Worm (Caenorhabditis elegans): Measurements from ENCODE around the gene T14B4.19.

Gene T14B4.19

ce11 chrII:6698784-6699183 lies 13.9 kb downstream of the T14B4.19 start, which contains the start of gene C18H9.1:
Gene C18H9.1 (plus strand): TSS chrII:6699084.
- no peak for TF ChIP-seq sem-2 (GFP tag; optimal IDR thresholded peaks at IDR 0.05)
- no peak for TF ChIP-seq ham-2 (GFP tag; optimal IDR thresholded peaks at IDR 0.05)
- TF ChIP-seq blmp-1 (tag; optimal IDR thresholded peaks at IDR 0.05), result no peak
- no peak for TF ChIP-seq lin-32 (GFP tag; optimal IDR thresholded peaks at IDR 0.05)
- no peak for TF ChIP-seq mep-1 (tag; optimal IDR thresholded peaks at IDR 0.05)

ce11 chrII:6695388-6695787 lies 17.3 kb downstream of the T14B4.19 start, which contains the start of gene C18H9.5:
Gene C18H9.5 (minus strand): TSS chrII:6695566.
- TF ChIP-seq unc-62 (GFP tag; optimal IDR thresholded peaks at IDR 0.05) (no peak), unc-39 (tag; optimal IDR thresholded peaks at IDR 0.05) (no peak), ceh-83 (GFP tag; optimal IDR thresholded peaks at IDR 0.05) (no peak), bed-3 (GFP tag; optimal IDR thresholded peaks at IDR 0.05) (no peak), hlh-1 (tag; optimal IDR thresholded peaks at IDR 0.05) (no peak), mab-5 (tag; optimal IDR thresholded peaks at IDR 0.05) (no peak), nhr-76 (tag; optimal IDR thresholded peaks at IDR 0.05) (no peak), unc-120 (tag; optimal IDR thresholded peaks at IDR 0.05; ENCODE audit: poor library complexity, severe bottlenecking) (no peak), pha-4 (tag; optimal IDR thresholded peaks at IDR 0.05) (no peak), lin-13 (tag; optimal IDR thresholded peaks at IDR 0.05) (no peak), snpc-4 (tag; optimal IDR thresholded peaks at IDR 0.05) (no peak), elt-1 (tag; optimal IDR thresholded peaks at IDR 0.05; ENCODE audit: borderline replicate concordance, insufficient read depth) (no peak)

ce11 chrII:6689088-6689487 lies 23.6 kb downstream of the T14B4.19 start:
- no peak for TF ChIP-seq mab-5 (tag; optimal IDR thresholded peaks at IDR 0.05)
- no peak for TF ChIP-seq drap-1 (GFP tag; optimal IDR thresholded peaks at IDR 0.05)

ce11 chrII:6685964-6686363 lies 26.8 kb downstream of the T14B4.19 start:
- TF ChIP-seq elt-1 (tag; optimal IDR thresholded peaks at IDR 0.05; ENCODE audit: borderline replicate concordance, insufficient read depth), result no peak
- no peak for TF ChIP-seq pha-4 (tag; optimal IDR thresholded peaks at IDR 0.05)
- no peak for TF ChIP-seq nhr-76 (tag; optimal IDR thresholded peaks at IDR 0.05)
- no peak for TF ChIP-seq blmp-1 (tag; optimal IDR thresholded peaks at IDR 0.05)
- no peak for TF ChIP-seq lin-13 (tag; optimal IDR thresholded peaks at IDR 0.05)

- TF ChIP-seq lsy-2 (tag; optimal IDR thresholded peaks at IDR 0.05), result peak; percentile 8
- TF ChIP-seq ham-2 (GFP tag; optimal IDR thresholded peaks at IDR 0.05), result peak; percentile 23
- peak; percentile 18 for TF ChIP-seq unc-120 (tag; optimal IDR thresholded peaks at IDR 0.05; ENCODE audit: poor library complexity, severe bottlenecking)
- no peak for TF ChIP-seq sem-2 (GFP tag; optimal IDR thresholded peaks at IDR 0.05)
Measured at ce11 chrII:6683663-6684285, 29.0 kb downstream of the T14B4.19 start, which contains the start of gene gyf-1. Gene gyf-1 (plus strand): TSS chrII:6684235.

ce11 chrII:6682918-6683317 lies 29.8 kb downstream of the T14B4.19 start:
- TF ChIP-seq blmp-1 (tag; optimal IDR thresholded peaks at IDR 0.05), result no peak
- no peak for TF ChIP-seq elt-3 (tag; optimal IDR thresholded peaks at IDR 0.05)

ce11 chrII:6681478-6681877 lies 31.3 kb downstream of the T14B4.19 start:
- TF ChIP-seq unc-62 (GFP tag; optimal IDR thresholded peaks at IDR 0.05), result no peak
- TF ChIP-seq ceh-39 (tag; optimal IDR thresholded peaks at IDR 0.05), result no peak
- TF ChIP-seq sem-2 (GFP tag; optimal IDR thresholded peaks at IDR 0.05), result no peak
- TF ChIP-seq cnd-1 (tag; optimal IDR thresholded peaks at IDR 0.05), result no peak
- TF ChIP-seq mls-2 (tag; optimal IDR thresholded peaks at IDR 0.05), result no peak
- no peak for TF ChIP-seq nhr-2 (tag; optimal IDR thresholded peaks at IDR 0.05)
- TF ChIP-seq lin-13 (tag; optimal IDR thresholded peaks at IDR 0.05), result no peak
- TF ChIP-seq ceh-43 (GFP tag; optimal IDR thresholded peaks at IDR 0.05), result no peak
- TF ChIP-seq lsy-2 (tag; optimal IDR thresholded peaks at IDR 0.05), result no peak
- TF ChIP-seq sptf-1 (tag; optimal IDR thresholded peaks at IDR 0.05), result no peak

Data from whole organism, mixed stage, embryonic.